Worm (Caenorhabditis elegans) whole organism, L4/young adult: ENCODE measurements around the gene C25G4.2.

Source experiments
- W03F9.2 ChIP-seq: fragments of 150-350 bp; optimal IDR thresholded peaks from 2 replicates; lab custom pipeline; 2014; ENCODE audit warnings: missing biosample characterization, missing genetic modification characterization
- dao-5 ChIP-seq: sonication (generic microtip); optimal IDR thresholded peaks from 2 replicates; lab custom pipeline; 2016; ENCODE audit warnings: missing genotype, missing genetic modification characterization, moderate library complexity, missing compliant biosample characterization
- him-1 ChIP-seq: sonication (generic microtip); optimal IDR thresholded peaks from 2 replicates; lab custom pipeline; 2016; ENCODE audit warnings: missing genotype, missing genetic modification reagents, missing genetic modification characterization, missing compliant biosample characterization

DNA sequence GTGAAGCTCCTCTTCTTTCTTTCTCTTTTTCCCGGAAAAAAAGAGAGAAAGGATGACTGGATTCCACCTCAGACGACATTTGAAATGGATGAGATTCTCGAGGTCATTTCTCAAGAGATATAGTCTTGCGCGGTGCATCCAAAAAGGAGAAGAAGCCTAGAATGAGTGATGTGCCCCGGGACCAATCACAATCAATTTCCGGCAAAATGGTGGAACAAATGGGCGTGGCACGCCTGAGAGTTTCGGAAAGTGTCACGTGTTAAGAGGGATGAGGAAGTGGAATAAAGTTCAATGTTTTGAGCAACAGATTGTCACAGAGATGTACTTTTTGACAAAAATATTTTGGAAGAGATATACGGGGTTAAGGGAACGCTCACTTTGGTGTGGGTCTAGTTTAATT is 18.2 kb downstream of the C25G4.2 start:
- TF ChIP-seq W03F9.2 (tag; lab: Kevin White, UChicago) (no peak), dao-5 (tag; lab: Kevin White, UChicago) (no peak), him-1 (tag; lab: Kevin White, UChicago) (no peak)
